Fruit fly (Drosophila melanogaster) whole organism, adult: ENCODE measurements around the gene CG10298.

Experiments
- CG11617 ChIP-seq: fragments of 200-800 bp; sonication (Bioruptor generic); optimal IDR thresholded peaks from 2 replicates; lab custom pipeline; 2017; ENCODE audit warnings: mild to moderate bottlenecking, missing biosample characterization, missing genetic modification reagents, missing genetic modification characterization
- CG12768 ChIP-seq: fragments of 200-800 bp; sonication (Bioruptor generic); optimal IDR thresholded peaks from 2 replicates; lab custom pipeline; 2017; ENCODE audit warnings: missing biosample characterization, missing genetic modification characterization, mild to moderate bottlenecking, moderate library complexity, missing genetic modification reagents
- CG14711 ChIP-seq: fragments of 200-800 bp; sonication (Bioruptor generic); optimal IDR thresholded peaks from 2 replicates; lab custom pipeline; 2018; ENCODE audit warnings: missing biosample characterization, mild to moderate bottlenecking, missing genetic modification characterization, moderate library complexity
- CG1620 ChIP-seq: fragments of 200-800 bp; sonication (Bioruptor generic); optimal IDR thresholded peaks from 2 replicates; lab custom pipeline; 2016; ENCODE audit warnings: missing biosample characterization, missing genetic modification characterization
- CG33017 ChIP-seq: fragments of 200-800 bp; sonication (Bioruptor generic); optimal IDR thresholded peaks from 2 replicates; lab custom pipeline; 2018; ENCODE audit warnings: missing biosample characterization, mild to moderate bottlenecking, missing genetic modification characterization, moderate library complexity
- CG5204 ChIP-seq: fragments of 200-800 bp; sonication (Bioruptor generic); optimal IDR thresholded peaks from 2 replicates; lab custom pipeline; 2016; ENCODE audit warnings: missing biosample characterization, missing genetic modification characterization
- CG7045 ChIP-seq: fragments of 200-800 bp; sonication (Bioruptor generic); optimal IDR thresholded peaks from 2 replicates; lab custom pipeline; 2017; ENCODE audit warnings: missing biosample characterization, mild to moderate bottlenecking, missing genetic modification characterization
- CG7101 ChIP-seq: fragments of 200-800 bp; sonication (Bioruptor generic); optimal IDR thresholded peaks from 2 replicates; lab custom pipeline; 2018; ENCODE audit warnings: missing biosample characterization, mild to moderate bottlenecking, missing genetic modification characterization, moderate library complexity
- Clk ChIP-seq: fragments of 200-800 bp; sonication (Bioruptor generic); optimal IDR thresholded peaks from 2 replicates; lab custom pipeline; 2017; ENCODE audit warnings: missing biosample characterization, missing genetic modification characterization
- Crg-1 ChIP-seq: fragments of 200-800 bp; sonication (Bioruptor generic); optimal IDR thresholded peaks from 2 replicates; lab custom pipeline; 2016; ENCODE audit warnings: missing biosample characterization, missing genetic modification characterization
- Hr96 ChIP-seq: fragments of 200-800 bp; sonication (Bioruptor generic); optimal IDR thresholded peaks from 2 replicates; lab custom pipeline; 2016; ENCODE audit warnings: missing biosample characterization, missing genetic modification characterization
- Mnt ChIP-seq: fragments of 200-800 bp; sonication (Bioruptor generic); optimal IDR thresholded peaks from 2 replicates; lab custom pipeline; 2016; ENCODE audit warnings: missing biosample characterization, mild to moderate bottlenecking, missing genetic modification characterization
- bab1 ChIP-seq: fragments of 200-800 bp; sonication (Bioruptor generic); optimal IDR thresholded peaks from 3 replicates; lab custom pipeline; 2019; ENCODE audit warnings: missing biosample characterization, mild to moderate bottlenecking, missing genetic modification characterization, moderate library complexity
- cic ChIP-seq: fragments of 200-800 bp; sonication (Bioruptor generic); optimal IDR thresholded peaks from 2 replicates; lab custom pipeline; 2017; ENCODE audit warnings: missing biosample characterization, mild to moderate bottlenecking, missing genetic modification characterization, moderate library complexity
- cnc ChIP-seq, 2 experiments: fragments of >200 bp; optimal IDR thresholded peaks; 2 replicates each; lab custom pipeline; 2017
- kay ChIP-seq: fragments of 200-800 bp; sonication (Bioruptor generic); peaks from one replicate; lab custom pipeline; 2016; ENCODE audit warnings: missing biosample characterization, missing genetic modification characterization, borderline replicate concordance
- ovo ChIP-seq: fragments of 200-800 bp; sonication (Bioruptor generic); optimal IDR thresholded peaks from 2 replicates; lab custom pipeline; 2016; ENCODE audit warnings: missing biosample characterization, missing genetic modification characterization
- pad ChIP-seq: fragments of 200-800 bp; sonication (Bioruptor generic); optimal IDR thresholded peaks from 3 replicates; lab custom pipeline; 2017; ENCODE audit warnings: missing biosample characterization, missing genetic modification characterization, mild to moderate bottlenecking, moderate library complexity, missing genetic modification reagents
- tj ChIP-seq: fragments of 200-800 bp; sonication (Bioruptor generic); optimal IDR thresholded peaks from 3 replicates; lab custom pipeline; 2017; ENCODE audit warnings: missing biosample characterization, mild to moderate bottlenecking, missing genetic modification characterization, moderate library complexity
- toe ChIP-seq: fragments of 200-800 bp; sonication (Bioruptor generic); optimal IDR thresholded peaks from 2 replicates; lab custom pipeline; 2016; ENCODE audit warnings: missing biosample characterization, missing genetic modification characterization

CG10298 gene

DNA sequence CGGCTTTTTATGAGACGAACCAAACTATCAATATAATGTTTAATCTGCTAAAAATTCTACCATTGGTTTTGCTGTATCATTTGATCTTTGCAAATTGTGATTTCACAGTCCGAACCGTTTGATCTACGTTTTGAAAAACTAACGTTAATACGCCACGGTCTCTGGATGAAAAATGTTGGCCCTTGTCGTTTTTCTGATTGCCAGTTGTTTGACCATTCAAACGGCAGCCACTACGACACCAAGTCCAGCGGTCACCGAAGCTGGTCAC is 31.4 kb downstream of the CG10298 start, which contains the start of gene CG42564:
TSS of gene CG42564 (plus strand) at position 169 of the 268 bp plus-strand sequence.
- TF ChIP-seq Crg-1 (no peak), Hr96 (no peak), pad (GFP tag; lab: Kevin White, UChicago) (no peak), CG12768 (GFP tag; lab: Kevin White, UChicago) (no peak), Mnt (GFP tag; lab: Kevin White, UChicago) (no peak), ovo (no peak), cnc (optimal IDR thresholded peaks at IDR 0.05; lab: Kevin White, UChicago) (no peak)

- TF ChIP-seq ovo (no peak), CG7101 (tag; lab: Kevin White, UChicago) (no peak), Clk (GFP tag; lab: Kevin White, UChicago) (no peak), CG14711 (tag; lab: Kevin White, UChicago) (no peak), CG7045 (GFP tag; lab: Kevin White, UChicago) (no peak), toe (no peak), Mnt (GFP tag; lab: Kevin White, UChicago) (no peak)
Measured at dm6 chr3R:6375944-6376343, 33.1 kb downstream of the CG10298 start, which contains the start of gene CRAT. CRAT (minus strand) TSS chr3R:6376044.

DNA sequence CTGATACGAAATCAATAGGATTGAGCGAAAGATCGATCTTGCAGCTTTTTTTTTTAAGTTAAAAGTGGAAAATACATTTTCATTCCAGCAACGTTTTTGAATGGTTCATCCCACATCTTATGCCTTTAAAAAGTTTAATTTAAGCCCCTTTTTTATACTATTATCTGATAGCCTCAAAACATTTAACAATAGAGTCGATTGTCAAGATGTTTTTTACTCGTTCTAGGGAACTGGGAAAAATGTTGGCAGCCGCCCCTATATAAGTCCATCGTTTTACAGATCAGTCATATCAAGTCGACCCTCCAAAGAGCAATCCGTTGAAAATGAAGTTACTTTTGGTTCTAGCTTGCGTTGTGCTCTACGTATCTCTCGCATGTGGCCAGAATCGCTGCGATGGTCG is 34.7 kb downstream of the CG10298 start, which contains the start of gene CG42537:
TSS of gene CG42537 (plus strand) at position 301 of the 400 bp plus-strand sequence.
- TF ChIP-seq Crg-1 (no peak), Hr96 (no peak), CG7045 (GFP tag; lab: Kevin White, UChicago) (no peak), Clk (GFP tag; lab: Kevin White, UChicago) (no peak), CG33017 (tag; lab: Kevin White, UChicago) (no peak)

DNA sequence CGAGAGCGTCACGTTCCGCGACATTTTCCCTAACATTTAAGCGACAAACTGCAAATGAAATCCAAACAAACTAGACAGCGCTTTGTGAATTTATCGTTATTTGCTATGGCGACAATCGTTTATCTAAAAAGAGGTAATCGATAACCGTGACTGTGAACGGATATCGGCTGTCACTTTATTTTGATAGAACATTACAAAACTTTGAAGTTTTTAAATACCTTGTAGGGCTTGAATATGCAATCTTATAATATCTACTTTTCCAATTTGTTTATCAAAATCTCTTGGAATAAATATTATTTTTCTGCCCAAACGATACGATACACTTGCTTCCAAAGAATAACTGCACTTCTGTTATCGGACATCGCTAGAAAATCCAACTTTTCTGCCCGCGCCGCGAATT is 37.3 kb downstream of the CG10298 start, which contains the start of the genes CG1024 and TfIIFalpha:
TSS of gene CG1024 (minus strand) at position 200 of the 400 bp plus-strand sequence.
TSS of gene TfIIFalpha (plus strand) at position 339 of the 400 bp plus-strand sequence.
- TF ChIP-seq CG33017 (tag; lab: Kevin White, UChicago) (no peak), Clk (GFP tag; lab: Kevin White, UChicago) (no peak), tj (GFP tag; lab: Kevin White, UChicago) (no peak), Mnt (GFP tag; lab: Kevin White, UChicago) (peak; percentile 31), CG5204 (GFP tag; lab: Kevin White, UChicago) (no peak), cic (GFP tag; lab: Kevin White, UChicago) (no peak), CG11617 (GFP tag; lab: Kevin White, UChicago) (no peak), CG7045 (GFP tag; lab: Kevin White, UChicago) (no peak), CG14711 (tag; lab: Kevin White, UChicago) (no peak), cnc (optimal IDR thresholded peaks at IDR 0.05; lab: Kevin White, UChicago) (no peak), Crg-1 (peak; percentile 5), CG12768 (GFP tag; lab: Kevin White, UChicago) (no peak), kay (GFP tag; lab: Kevin White, UChicago) (no peak), pad (GFP tag; lab: Kevin White, UChicago) (no peak), CG1620 (GFP tag; lab: Kevin White, UChicago) (peak; percentile 10), toe (no peak), ovo (no peak), bab1 (GFP tag; lab: Kevin White, UChicago) (peak; percentile 73), CG7101 (tag; lab: Kevin White, UChicago) (peak; percentile 31), Hr96 (no peak)

- TF ChIP-seq CG5204 (GFP tag; lab: Kevin White, UChicago): no peak
- no peak for TF ChIP-seq Crg-1
- no peak for TF ChIP-seq cnc (optimal IDR thresholded peaks at IDR 0.05; lab: Kevin White, UChicago)
- TF ChIP-seq tj (GFP tag; lab: Kevin White, UChicago): no peak
- TF ChIP-seq CG7045 (GFP tag; lab: Kevin White, UChicago): no peak
- no peak for TF ChIP-seq ovo
- TF ChIP-seq bab1 (GFP tag; lab: Kevin White, UChicago): no peak
Measured at dm6 chr3R:6381784-6382183, 39.0 kb downstream of the CG10298 start.

DNA sequence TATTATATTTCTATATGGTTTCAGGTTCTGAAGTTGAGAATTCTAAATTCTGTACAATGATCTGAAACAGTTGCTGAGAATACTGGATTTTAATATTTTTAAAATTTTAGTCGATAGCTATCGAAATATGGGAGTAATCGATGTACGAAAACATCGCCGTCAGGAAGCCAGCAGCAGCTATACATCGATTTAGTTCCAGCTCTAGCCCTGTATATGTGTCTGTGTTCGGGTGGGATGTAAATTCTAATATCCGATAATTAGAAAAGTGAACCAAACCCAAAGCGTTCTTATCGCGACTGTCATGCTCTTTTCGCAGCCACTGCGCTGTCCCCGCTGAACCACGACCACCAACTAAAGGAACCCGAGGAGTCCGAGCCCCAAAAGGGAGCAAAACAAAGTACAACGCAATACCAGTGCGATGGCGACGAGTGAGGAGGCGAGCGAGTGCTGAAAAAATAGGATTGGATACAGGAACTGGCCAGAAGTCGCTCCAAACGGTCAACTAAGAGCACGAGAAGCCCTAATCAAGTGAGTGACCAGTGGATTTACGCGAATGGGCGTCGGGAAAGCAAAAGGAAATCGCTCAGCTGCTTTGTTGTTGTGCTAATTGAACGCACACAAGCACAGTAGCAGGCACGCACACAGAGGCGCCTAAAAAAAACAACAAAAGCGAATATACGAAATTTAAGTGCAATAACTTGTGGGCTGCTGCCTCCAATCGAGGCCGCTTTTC is 40.1 kb downstream of the CG10298 start, which contains the start of gene gzl:
TSS of gene gzl (plus strand) at position 182 of the 733 bp plus-strand sequence.
- TF ChIP-seq CG11617 (GFP tag; lab: Kevin White, UChicago): peak; percentile 35
- peak; percentile 9 for TF ChIP-seq CG12768 (GFP tag; lab: Kevin White, UChicago)
- peak; percentile 46 for TF ChIP-seq cic (GFP tag; lab: Kevin White, UChicago)
- no peak for TF ChIP-seq CG14711 (tag; lab: Kevin White, UChicago)
- no peak for TF ChIP-seq CG5204 (GFP tag; lab: Kevin White, UChicago)
- TF ChIP-seq Mnt (GFP tag; lab: Kevin White, UChicago): peak; percentile 17
- peak; percentile 31 for TF ChIP-seq CG1620 (GFP tag; lab: Kevin White, UChicago)

DNA sequence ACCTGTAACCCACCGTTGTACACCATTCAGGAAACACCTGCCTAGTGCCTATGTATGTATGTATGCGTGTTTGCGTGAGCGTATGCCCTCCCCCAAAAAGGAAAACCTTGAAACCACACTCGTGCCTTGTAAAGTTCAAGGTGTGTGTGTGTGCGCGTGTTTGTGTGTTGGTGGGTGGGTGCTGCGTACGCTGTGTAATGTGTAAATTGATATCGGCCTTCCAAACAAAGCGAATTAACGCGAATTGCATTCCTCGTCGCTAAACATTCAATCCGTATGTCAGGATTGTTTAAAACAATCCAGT is 40.6 kb downstream of the CG10298 start:
- peak; percentile 42 for TF ChIP-seq cic (GFP tag; lab: Kevin White, UChicago)
- TF ChIP-seq CG12768 (GFP tag; lab: Kevin White, UChicago): no peak
